Worm (Caenorhabditis elegans): Measurements from ENCODE around the gene F44E2.7.
A peak's percentile ranks its signal among the peaks of the same experiment; 100 is the strongest.

Gene F44E2.7

DNA sequence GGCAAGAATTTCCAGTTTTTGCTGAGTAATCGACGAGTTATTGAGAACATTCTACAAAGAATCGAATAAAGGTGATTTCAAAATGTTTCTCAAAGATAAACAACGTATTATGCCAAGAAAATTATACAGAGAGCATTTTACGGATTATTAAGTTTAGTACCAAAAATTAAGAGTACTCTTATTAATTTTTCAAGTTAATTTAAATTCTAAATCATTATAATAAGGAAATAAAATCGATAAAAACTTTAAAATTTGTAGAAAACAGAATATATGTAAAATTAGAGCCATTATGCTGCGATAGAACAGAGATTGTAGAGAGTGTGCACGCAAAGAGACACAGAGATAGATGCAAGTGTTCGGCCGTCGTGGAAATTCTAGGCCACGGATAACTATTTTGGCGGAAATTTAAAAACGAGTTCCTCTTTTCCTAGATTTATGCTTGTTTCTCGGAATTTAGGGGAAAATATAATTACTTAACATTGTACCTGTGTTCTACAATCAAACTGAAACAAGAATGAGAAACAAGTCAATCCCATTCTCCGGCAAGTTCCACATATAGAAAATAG lies 2.3 kb upstream of the F44E2.7 start, which contains the start of gene F44E2.9:
TSS of gene F44E2.9 (minus strand) at position 51 of the 566 bp plus-strand sequence.
- TF ChIP-seq aly-2 (tag; optimal IDR thresholded peaks at IDR 0.05) (no peak), dpl-1 (GFP tag; optimal IDR thresholded peaks at IDR 0.05) (peak; percentile 92), hmg-1.1 (GFP tag; IDR thresholded peaks at IDR 0.05) (peak; percentile 65), T26A8.4 (GFP tag; IDR thresholded peaks at IDR 0.05) (no peak), Y75B8A.6 (GFP tag; IDR thresholded peaks at IDR 0.05) (no peak), lin-13 (GFP tag; optimal IDR thresholded peaks at IDR 0.05) (peak; percentile 52), lin-38 (GFP tag; IDR thresholded peaks at IDR 0.05) (peak; percentile 76), D1046.2 (GFP tag; IDR thresholded peaks at IDR 0.05) (no peak), unc-62 (GFP tag; optimal IDR thresholded peaks at IDR 0.05 in 1 of 2) (no peak), unc-62 (tag; optimal IDR thresholded peaks at IDR 0.05) (no peak), F49E8.2 (tag; optimal IDR thresholded peaks at IDR 0.05; ENCODE audit: borderline replicate concordance) (peak; percentile 20), duxl-1 (tag; optimal IDR thresholded peaks at IDR 0.05; ENCODE audit: poor library complexity) (peak; percentile 60), pha-4 (GFP tag; IDR thresholded peaks at IDR 0.05) (peak; percentile 29; the same call in 1 of the 2 replicates), pha-4 (tag; optimal IDR thresholded peaks at IDR 0.05) (peak; percentile 8), mep-1 (tag; optimal IDR thresholded peaks at IDR 0.05) (no peak), hlh-11 (tag; optimal IDR thresholded peaks at IDR 0.05) (peak; percentile 28), tra-1 (GFP tag; IDR thresholded peaks at IDR 0.05) (0 out of 2 replicates have a peak, but pooled peaks have one; percentile 27), dve-1 (tag; optimal IDR thresholded peaks at IDR 0.05; ENCODE audit: insufficient read depth) (peak; percentile 6), mes-2 (tag; optimal IDR thresholded peaks at IDR 0.05; ENCODE audit: poor library complexity, severe bottlenecking) (peak; percentile 97), tag-97 (GFP tag; IDR thresholded peaks at IDR 0.05) (0 out of 2 replicates have a peak, but pooled peaks have one; percentile 27), fos-1 (tag; optimal IDR thresholded peaks at IDR 0.05) (no peak), unc-130 (GFP tag; optimal IDR thresholded peaks at IDR 0.05) (peak; percentile 81), php-3 (GFP tag; IDR thresholded peaks at IDR 0.05) (no peak), nhr-6 (tag; optimal IDR thresholded peaks at IDR 0.05) (peak; percentile 47), madf-9 (GFP tag; conservative IDR thresholded peaks at IDR 0.05) (no peak), rbr-2 (tag; optimal IDR thresholded peaks at IDR 0.05) (peak; percentile 18), ZK337.2 (GFP tag; IDR thresholded peaks at IDR 0.05) (peak; percentile 40; the same call in 1 of the 2 replicates), mxl-3 (GFP tag; optimal IDR thresholded peaks at IDR 0.05) (peak; percentile 13), dmd-6 (GFP tag; IDR thresholded peaks at IDR 0.05) (peak; percentile 41; the same call in 1 of the 2 replicates), nhr-28 (tag; optimal IDR thresholded peaks at IDR 0.05) (peak; percentile 4), hif-1 (tag; optimal IDR thresholded peaks at IDR 0.05) (peak in 1 of 2 experiments; percentile 79)

DNA sequence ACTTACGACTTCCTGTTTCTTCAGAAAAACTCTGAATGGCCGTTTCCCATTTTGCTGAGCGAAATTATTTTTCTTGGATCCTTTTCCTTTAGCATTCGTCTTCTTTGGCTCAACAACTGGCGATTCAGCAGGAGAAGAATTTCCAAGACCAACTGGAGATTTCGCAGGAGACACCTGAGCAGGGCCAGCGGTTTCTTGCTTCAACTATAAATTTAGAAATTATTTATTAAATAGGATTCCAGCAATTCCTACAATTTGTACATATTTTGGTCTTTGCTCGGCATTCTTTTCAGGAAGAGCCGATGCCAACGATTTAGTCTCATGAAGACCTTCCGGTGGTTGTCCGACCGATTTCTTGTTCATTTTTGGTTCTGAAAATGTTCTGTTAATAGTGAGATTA lies 1.2 kb upstream of the F44E2.7 start, which contains the start of gene F44E2.8:
TSS of gene F44E2.8 (minus strand) at position 371 of the 400 bp plus-strand sequence.
- TF ChIP-seq unc-39 (tag; optimal IDR thresholded peaks at IDR 0.05): no peak
- no peak for TF ChIP-seq ceh-20 (GFP tag; IDR thresholded peaks at IDR 0.05)
- TF ChIP-seq lin-38 (GFP tag; IDR thresholded peaks at IDR 0.05): peak; percentile 52
- TF ChIP-seq lin-13 (GFP tag; optimal IDR thresholded peaks at IDR 0.05): no peak
- TF ChIP-seq set-16 (GFP tag; IDR thresholded peaks at IDR 0.05): no peak
- no peak for TF ChIP-seq zfp-2 (tag; optimal IDR thresholded peaks at IDR 0.05)
- TF ChIP-seq daf-16 (GFP tag; optimal IDR thresholded peaks at IDR 0.05): no peak
- TF ChIP-seq daf-16 (tag; optimal IDR thresholded peaks at IDR 0.05): peak; percentile 8
- no peak for TF ChIP-seq R02D3.7 (tag; optimal IDR thresholded peaks at IDR 0.05)
- TF ChIP-seq dmd-9 (GFP tag; IDR thresholded peaks at IDR 0.05): no peak
- TF ChIP-seq unc-62 (GFP tag; optimal IDR thresholded peaks at IDR 0.05 in 1 of 2): peak in 1 of 2 experiments; percentile 23
- no peak for TF ChIP-seq unc-62 (tag; optimal IDR thresholded peaks at IDR 0.05)
- TF ChIP-seq hif-1 (tag; optimal IDR thresholded peaks at IDR 0.05): no peak
- TF ChIP-seq spr-1 (tag; optimal IDR thresholded peaks at IDR 0.05): no peak
- no peak for TF ChIP-seq dmd-8 (GFP tag; IDR thresholded peaks at IDR 0.05)
- 0 out of 2 replicates have a peak, but pooled peaks have one; percentile 29 for TF ChIP-seq T26A8.4 (GFP tag; IDR thresholded peaks at IDR 0.05)

All from whole organism, L4 larva.